Worm (Caenorhabditis elegans): ENCODE measurements around the gene sav-1.

Gene sav-1

DNA sequence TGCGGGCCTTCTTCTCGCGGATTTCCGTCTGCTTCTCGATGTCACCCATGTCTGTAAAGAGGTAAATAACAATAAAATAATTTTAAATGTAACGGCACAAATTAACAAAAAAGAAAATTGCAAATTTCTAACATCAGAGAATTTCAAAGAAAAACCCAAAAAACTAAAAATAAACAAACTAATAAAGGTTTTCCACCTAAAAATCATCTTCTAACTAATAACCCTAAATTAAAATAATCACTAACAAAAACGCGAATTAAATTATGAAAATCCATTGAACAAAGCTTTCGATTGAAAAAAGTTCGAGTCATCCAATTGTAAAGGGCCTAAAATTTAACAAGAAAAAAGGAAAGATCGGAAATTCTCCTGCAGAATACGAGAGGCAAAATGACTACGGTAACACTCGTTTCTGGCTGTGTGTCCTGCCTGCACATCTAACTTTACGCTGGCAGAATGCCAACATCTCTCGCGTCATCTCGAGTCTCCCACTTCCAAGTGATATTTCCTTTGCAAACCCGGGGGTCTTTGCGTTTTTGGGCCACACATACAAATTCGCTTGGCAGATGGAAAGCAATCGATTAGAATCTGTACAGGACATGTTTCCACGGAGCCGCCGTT, 44.3 kb downstream of the sav-1 start, which contains the start of gene rpl-11.2 (continued):
- TF ChIP-seq fkh-10 (GFP tag; optimal IDR thresholded peaks at IDR 0.05) (no peak), che-1 (tag; optimal IDR thresholded peaks at IDR 0.05) (no peak), syd-9 (tag; optimal IDR thresholded peaks at IDR 0.05) (peak; percentile 44), ceh-2 (tag; optimal IDR thresholded peaks at IDR 0.05) (peak; percentile 57), sdc-2 (tag; optimal IDR thresholded peaks at IDR 0.05) (peak; percentile 71), ttx-3 (tag; optimal IDR thresholded peaks at IDR 0.05) (peak; percentile 12), ztf-16 (tag; optimal IDR thresholded peaks at IDR 0.05) (peak; percentile 37), ceh-34 (tag; optimal IDR thresholded peaks at IDR 0.05) (peak; percentile 85)

DNA sequence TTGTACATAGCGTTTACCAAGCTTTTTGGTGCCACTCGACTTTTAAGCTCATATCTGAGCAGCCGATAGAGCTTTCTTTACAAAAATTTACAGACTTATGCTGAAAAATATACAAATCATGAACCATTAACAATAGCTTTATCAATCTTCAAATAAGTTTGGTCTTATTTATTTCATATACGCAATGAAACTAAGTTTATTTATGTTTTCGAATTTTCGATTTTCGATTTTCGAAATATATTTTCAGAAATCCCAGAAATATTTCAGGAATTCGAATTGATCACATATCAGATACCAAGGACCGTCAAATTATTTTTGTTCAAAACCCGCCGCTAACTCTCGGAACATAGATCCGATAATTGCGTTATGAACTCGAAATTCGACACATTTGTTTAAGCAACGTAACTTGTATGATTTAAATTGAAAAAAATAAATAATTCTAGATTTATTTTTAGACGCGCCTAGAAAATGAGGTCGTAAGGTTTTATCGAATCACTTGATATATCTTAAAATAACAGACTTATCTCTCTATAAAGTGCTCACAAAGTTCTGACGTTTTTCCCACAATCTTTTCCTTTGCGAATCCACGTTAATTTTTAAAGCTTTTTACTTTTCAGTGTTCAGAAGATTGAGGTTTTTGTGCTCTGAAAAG, 45.7 kb downstream of the sav-1 start:
- TF ChIP-seq che-1 (tag; optimal IDR thresholded peaks at IDR 0.05) = no peak
- TF ChIP-seq pros-1 (tag; optimal IDR thresholded peaks at IDR 0.05) = no peak
- TF ChIP-seq F13H6.1 (tag; optimal IDR thresholded peaks at IDR 0.05) = no peak
- TF ChIP-seq pha-2 (tag; optimal IDR thresholded peaks at IDR 0.05) = no peak
- no peak for TF ChIP-seq unc-42 (tag; optimal IDR thresholded peaks at IDR 0.05)
- TF ChIP-seq nhr-11 (tag; optimal IDR thresholded peaks at IDR 0.05) = no peak
- no peak for TF ChIP-seq K09A11.1 (tag; optimal IDR thresholded peaks at IDR 0.05; ENCODE audit: insufficient read depth)
- TF ChIP-seq sox-4 (tag; optimal IDR thresholded peaks at IDR 0.05) = no peak
- TF ChIP-seq ceh-19 (GFP tag; optimal IDR thresholded peaks at IDR 0.05) = no peak
- TF ChIP-seq T23F11.4 (GFP tag; optimal IDR thresholded peaks at IDR 0.05) = no peak
- TF ChIP-seq K02D7.2 (tag; optimal IDR thresholded peaks at IDR 0.05) = no peak

DNA sequence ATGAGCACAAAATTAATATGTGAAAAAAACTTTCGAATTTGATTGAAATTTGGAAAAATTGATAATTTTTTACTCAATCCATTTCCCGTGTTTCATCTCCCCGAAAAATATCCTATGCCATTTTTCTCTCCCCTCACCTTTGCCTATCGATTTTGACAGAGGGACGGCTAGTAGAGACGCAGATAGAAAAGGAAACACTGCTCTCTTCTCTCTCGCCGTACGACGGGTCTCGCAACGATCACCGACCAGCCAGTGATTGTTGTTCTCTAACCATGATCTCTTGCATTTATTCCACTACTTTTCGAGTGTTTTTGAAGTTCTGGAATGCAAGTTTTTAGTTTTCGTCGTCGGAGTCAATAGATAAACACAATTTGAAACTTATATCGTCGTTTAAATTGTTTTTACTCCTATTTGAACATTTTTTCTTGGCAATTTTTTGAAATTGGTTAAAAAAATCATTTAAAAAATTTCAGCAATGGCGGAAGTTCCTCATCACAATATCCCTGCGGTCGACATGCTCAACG, 49.5 kb downstream of the sav-1 start, which contains the start of gene vha-15:
vha-15 (plus strand) TSS at position 474 of the 524 bp plus-strand sequence.
- TF ChIP-seq rnt-1 (tag; optimal IDR thresholded peaks at IDR 0.05) (peak; percentile 23), unc-42 (tag; optimal IDR thresholded peaks at IDR 0.05) (peak; percentile 44), pha-4 (tag; optimal IDR thresholded peaks at IDR 0.05) (no peak), zip-5 (tag; optimal IDR thresholded peaks at IDR 0.05) (no peak), hlh-6 (tag; optimal IDR thresholded peaks at IDR 0.05) (no peak), pha-2 (tag; optimal IDR thresholded peaks at IDR 0.05) (peak; percentile 23), ceh-19 (GFP tag; optimal IDR thresholded peaks at IDR 0.05) (no peak), unc-3 (GFP tag; conservative IDR thresholded peaks at IDR 0.05) (no peak), unc-3 (tag; optimal IDR thresholded peaks at IDR 0.05) (no peak), ceh-45 (GFP tag; IDR thresholded peaks at IDR 0.05) (no peak), unc-86 (tag; optimal IDR thresholded peaks at IDR 0.05) (no peak), pag-3 (tag; optimal IDR thresholded peaks at IDR 0.05; ENCODE audit: borderline replicate concordance) (no peak), nhr-11 (tag; optimal IDR thresholded peaks at IDR 0.05) (no peak), nhr-232 (tag; optimal IDR thresholded peaks at IDR 0.05) (no peak), ceh-24 (tag; optimal IDR thresholded peaks at IDR 0.05) (no peak), ztf-16 (tag; optimal IDR thresholded peaks at IDR 0.05) (no peak), ceh-34 (tag; optimal IDR thresholded peaks at IDR 0.05) (peak; percentile 40), hlh-15 (tag; optimal IDR thresholded peaks at IDR 0.05) (no peak), pat-9 (tag; optimal IDR thresholded peaks at IDR 0.05) (no peak), tbx-7 (tag; optimal IDR thresholded peaks at IDR 0.05) (no peak), syd-9 (tag; optimal IDR thresholded peaks at IDR 0.05) (no peak), hlh-8 (tag; optimal IDR thresholded peaks at IDR 0.05) (no peak), elt-4 (tag; optimal IDR thresholded peaks at IDR 0.05) (no peak), ets-4 (tag; optimal IDR thresholded peaks at IDR 0.05) (no peak), ceh-14 (tag; optimal IDR thresholded peaks at IDR 0.05) (no peak), K02D7.2 (tag; optimal IDR thresholded peaks at IDR 0.05) (no peak), K09A11.1 (tag; optimal IDR thresholded peaks at IDR 0.05; ENCODE audit: insufficient read depth) (no peak), fax-1 (tag; optimal IDR thresholded peaks at IDR 0.05) (no peak), C08G9.2 (tag; optimal IDR thresholded peaks at IDR 0.05) (no peak), C38D4.7 (GFP tag; optimal IDR thresholded peaks at IDR 0.05) (no peak), pros-1 (tag; optimal IDR thresholded peaks at IDR 0.05) (no peak), dmd-4 (tag; optimal IDR thresholded peaks at IDR 0.05; ENCODE audit: borderline replicate concordance) (no peak), fkh-10 (GFP tag; optimal IDR thresholded peaks at IDR 0.05) (no peak), fkh-6 (tag; optimal IDR thresholded peaks at IDR 0.05) (no peak), ceh-9 (tag; optimal IDR thresholded peaks at IDR 0.05) (no peak), ceh-6 (GFP tag; optimal IDR thresholded peaks at IDR 0.05) (no peak), ama-1 (optimal IDR thresholded peaks at IDR 0.05) (no peak), pqm-1 (tag; optimal IDR thresholded peaks at IDR 0.05) (no peak), ttx-3 (tag; optimal IDR thresholded peaks at IDR 0.05) (no peak), Y22D7AL.16 (tag; optimal IDR thresholded peaks at IDR 0.05) (no peak)

All from whole organism, late embryonic.